Fruit fly (Drosophila melanogaster) whole organism, wandering third instar larva: ENCODE results near the gene nac.

Experiments used
- Abd-B ChIP-seq: fragments of >200 bp; optimal IDR thresholded peaks from 2 replicates; lab custom pipeline; 2017; ENCODE audit warnings: missing biosample characterization, missing genetic modification characterization
- CG32264 ChIP-seq: fragments of 200-800 bp; sonication (Bioruptor generic); optimal IDR thresholded peaks from 2 replicates; lab custom pipeline; 2016; ENCODE audit warnings: missing biosample characterization, missing genetic modification characterization
- CG9705 ChIP-seq: fragments of 200-800 bp; sonication (Bioruptor generic); optimal IDR thresholded peaks from 2 replicates; lab custom pipeline; 2018; ENCODE audit warnings: missing biosample characterization, mild to moderate bottlenecking, missing genetic modification characterization
- CrebA ChIP-seq: fragments of 200-800 bp; sonication (Bioruptor generic); optimal IDR thresholded peaks from 2 replicates; lab custom pipeline; 2016; ENCODE audit warnings: missing biosample characterization, mild to moderate bottlenecking, missing genetic modification characterization, borderline replicate concordance
- Dfd ChIP-seq: fragments of >200 bp; optimal IDR thresholded peaks from 2 replicates; lab custom pipeline; 2017; ENCODE audit warnings: missing biosample characterization, missing genetic modification characterization
- Dif ChIP-seq: fragments of 200-275, 200-300 bp; sonication (Bioruptor generic); optimal IDR thresholded peaks from 2 replicates; lab custom pipeline; 2018; ENCODE audit warnings: missing biosample characterization, missing genetic modification characterization; ENCODE audit not compliant: partially characterized antibody
- GATAd ChIP-seq: sonication (Bioruptor generic); optimal IDR thresholded peaks from 2 replicates; lab custom pipeline; 2016; ENCODE audit warnings: missing biosample characterization, missing genetic modification characterization
- HLH106 ChIP-seq: fragments of 200-800 bp; optimal IDR thresholded peaks from 3 replicates; lab custom pipeline; 2019; ENCODE audit warnings: missing biosample characterization, mild to moderate bottlenecking, missing genetic modification characterization, moderate library complexity
- Hnf4 ChIP-seq: fragments of 200-800 bp; sonication (Bioruptor generic); optimal IDR thresholded peaks from 2 replicates; lab custom pipeline; 2016; ENCODE audit warnings: missing biosample characterization, mild to moderate bottlenecking, missing genetic modification characterization
- Hr78 ChIP-seq: fragments of >200 bp; optimal IDR thresholded peaks from 2 replicates; lab custom pipeline; 2017; ENCODE audit warnings: missing biosample characterization, missing genetic modification characterization
- Hr83 ChIP-seq: fragments of 200-300 bp; sonication (Bioruptor generic); optimal IDR thresholded peaks from 2 replicates; lab custom pipeline; 2016; ENCODE audit warnings: missing biosample characterization, mild to moderate bottlenecking, missing genetic modification characterization, moderate library complexity; ENCODE audit not compliant: poor library complexity, severe bottlenecking
- Jra ChIP-seq: sonication (Bioruptor generic); optimal IDR thresholded peaks from 2 replicates; lab custom pipeline; 2016; ENCODE audit warnings: missing biosample characterization, missing genetic modification characterization
- Mio ChIP-seq: sonication (Bioruptor generic); optimal IDR thresholded peaks from 2 replicates; lab custom pipeline; 2016; ENCODE audit warnings: missing biosample characterization, missing genetic modification characterization
- Myc ChIP-seq: fragments of >200 bp; optimal IDR thresholded peaks from 2 replicates; lab custom pipeline; 2017
- N ChIP-seq: fragments of >200 bp; optimal IDR thresholded peaks from 2 replicates; lab custom pipeline; 2018; ENCODE audit warnings: missing biosample characterization, missing external identifiers, missing genetic modification characterization
- OdsH ChIP-seq: fragments of 200-800 bp; sonication (Bioruptor generic); optimal IDR thresholded peaks from 2 replicates; lab custom pipeline; 2016; ENCODE audit warnings: missing biosample characterization, mild to moderate bottlenecking, missing genetic modification characterization
- Rel ChIP-seq, 2 experiments: fragments of 200-800 bp; sonication (Bioruptor generic) in 1 of 2; optimal IDR thresholded peaks; 2 replicates in 1 of 2; 3 replicates in 1 of 2; lab custom pipeline; 2016 to 2019; ENCODE audit warnings: mild to moderate bottlenecking in 2 of 2, missing biosample characterization in 2 of 2, missing genetic modification characterization in 2 of 2, moderate library complexity in 1 of 2
- Sp1 ChIP-seq: fragments of 200-800 bp; sonication (Bioruptor generic); optimal IDR thresholded peaks from 3 replicates; lab custom pipeline; 2019; ENCODE audit warnings: missing biosample characterization, mild to moderate bottlenecking, missing genetic modification characterization, moderate library complexity
- Vsx2 ChIP-seq: fragments of 200-300, 225-300 bp; sonication (Bioruptor generic); optimal IDR thresholded peaks from 2 replicates; lab custom pipeline; 2018; ENCODE audit warnings: missing biosample characterization, missing genetic modification characterization; ENCODE audit not compliant: partially characterized antibody
- br ChIP-seq: fragments of 200-800 bp; sonication (Bioruptor generic); optimal IDR thresholded peaks from 2 replicates; lab custom pipeline; 2016; ENCODE audit warnings: missing biosample characterization, missing genetic modification characterization
- brk ChIP-seq: fragments of 200-800 bp; sonication (Bioruptor generic); optimal IDR thresholded peaks from 2 replicates; lab custom pipeline; 2016; ENCODE audit warnings: missing biosample characterization, mild to moderate bottlenecking, missing genetic modification characterization
- dl ChIP-seq, 2 experiments: fragments of 175-275, 200-275 bp in 1 of 2; fragments of 200-275 bp in 1 of 2; sonication (Bioruptor generic); optimal IDR thresholded peaks; lab custom pipeline; 2018; ENCODE audit warnings: mild to moderate bottlenecking in 2 of 2, missing biosample characterization in 2 of 2, missing genetic modification characterization in 2 of 2, moderate library complexity in 2 of 2; ENCODE audit not compliant: partially characterized antibody in 2 of 2, insufficient read depth in 1 of 2
- dmrt93B ChIP-seq: fragments of 200-800 bp; sonication (Bioruptor generic); optimal IDR thresholded peaks from 2 replicates; lab custom pipeline; 2018; ENCODE audit warnings: missing biosample characterization, mild to moderate bottlenecking, missing genetic modification characterization
- dsf ChIP-seq: sonication (Bioruptor generic); optimal IDR thresholded peaks from 2 replicates; lab custom pipeline; 2016; ENCODE audit warnings: missing biosample characterization, missing genetic modification characterization, borderline replicate concordance
- ey ChIP-seq: fragments of 200-800 bp; sonication (Bioruptor generic); optimal IDR thresholded peaks from 2 replicates; lab custom pipeline; 2016; ENCODE audit warnings: missing biosample characterization, missing genetic modification characterization
- foxo ChIP-seq, 2 experiments: fragments of 200-800 bp; sonication (Bioruptor generic); optimal IDR thresholded peaks; 2 replicates in 1 of 2; 3 replicates in 1 of 2; lab custom pipeline; 2016 to 2017; ENCODE audit warnings: missing biosample characterization in 2 of 2, missing genetic modification characterization in 2 of 2
- fru ChIP-seq: fragments of 200-800 bp; sonication (Bioruptor generic); optimal IDR thresholded peaks from 3 replicates; lab custom pipeline; 2016; ENCODE audit warnings: missing biosample characterization, mild to moderate bottlenecking, missing genetic modification characterization
- h ChIP-seq: fragments of 200-800 bp; sonication (Bioruptor generic); optimal IDR thresholded peaks from 3 replicates; lab custom pipeline; 2016; ENCODE audit warnings: missing biosample characterization, mild to moderate bottlenecking, missing genetic modification characterization
- jim ChIP-seq: fragments of 175-275, 200-325 bp; sonication (Bioruptor generic); optimal IDR thresholded peaks from 2 replicates; lab custom pipeline; 2016; ENCODE audit warnings: missing biosample characterization, mild to moderate bottlenecking, missing genetic modification characterization
- lola ChIP-seq: fragments of >200 bp; optimal IDR thresholded peaks from 2 replicates; lab custom pipeline; 2017; ENCODE audit warnings: missing biosample characterization, missing genetic modification characterization
- pan ChIP-seq: fragments of >200 bp; optimal IDR thresholded peaks from 2 replicates; lab custom pipeline; 2017
- psq ChIP-seq: fragments of 200-800 bp; sonication (Bioruptor generic); optimal IDR thresholded peaks from 3 replicates; lab custom pipeline; 2017; ENCODE audit warnings: missing biosample characterization, mild to moderate bottlenecking, missing genetic modification characterization, moderate library complexity
- rgr ChIP-seq: fragments of 200-800 bp; sonication (Bioruptor generic); optimal IDR thresholded peaks from 3 replicates; lab custom pipeline; 2016; ENCODE audit warnings: missing biosample characterization, mild to moderate bottlenecking, missing genetic modification characterization
- sage ChIP-seq: fragments of 200-800 bp; sonication (Bioruptor generic); optimal IDR thresholded peaks from 2 replicates; lab custom pipeline; 2016; ENCODE audit warnings: missing biosample characterization, mild to moderate bottlenecking, missing genetic modification characterization
- sv ChIP-seq: fragments of 200-800 bp; sonication (Bioruptor generic); optimal IDR thresholded peaks from 3 replicates; lab custom pipeline; 2016; ENCODE audit warnings: missing biosample characterization, missing genetic modification characterization
- tai ChIP-seq: sonication (Bioruptor generic); optimal IDR thresholded peaks from 2 replicates; lab custom pipeline; 2016; ENCODE audit warnings: missing biosample characterization, missing genetic modification characterization
- usp ChIP-seq: fragments of >200 bp; optimal IDR thresholded peaks from 2 replicates; lab custom pipeline; 2017; ENCODE audit warnings: missing biosample characterization, missing genetic modification characterization
- woc ChIP-seq: sonication (Bioruptor generic); optimal IDR thresholded peaks from 2 replicates; lab custom pipeline; 2016; ENCODE audit warnings: missing biosample characterization, mild to moderate bottlenecking, missing genetic modification characterization

The nac gene

dm6 chr3R:8334471-8334783 is 30.6 kb upstream of the nac start:
- TF ChIP-seq CrebA (GFP tag; lab: Kevin White, UChicago) (no peak), psq (GFP tag; lab: Kevin White, UChicago) (peak; percentile 8), lola (GFP tag; lab: Kevin White, UChicago) (no peak)

dm6 chr3R:8333768-8334470 is 30.1 kb upstream of the nac start, which contains the start of gene Poxm:
Gene Poxm, minus strand, starts transcription at chr3R:8333792.
- TF ChIP-seq N (peak; percentile 44), brk (GFP tag; lab: Kevin White, UChicago) (no peak), CrebA (GFP tag; lab: Kevin White, UChicago) (no peak), Dif (GFP tag; lab: Kevin White, UChicago) (peak; percentile 78), Hr83 (GFP tag; lab: Kevin White, UChicago) (peak; percentile 19), dsf (GFP tag; lab: Kevin White, UChicago) (peak; percentile 46), psq (GFP tag; lab: Kevin White, UChicago) (peak; percentile 89), lola (GFP tag; lab: Kevin White, UChicago) (no peak), dl (GFP tag; optimal IDR thresholded peaks at IDR 0.05; lab: Kevin White, UChicago; ENCODE audit: insufficient read depth in 1 of 2, partially characterized antibody in 2 of 2) (peak; percentile 45 to 52), CG9705 (peak; percentile 87), br (GFP tag; lab: Kevin White, UChicago) (peak; percentile 62), CG32264 (GFP tag; lab: Kevin White, UChicago) (peak; percentile 1), sv (peak; percentile 83), Sp1 (peak; percentile 94), Hr78 (GFP tag; lab: Kevin White, UChicago) (no peak), OdsH (GFP tag; lab: Kevin White, UChicago) (peak; percentile 85), pan (lab: Kevin White, UChicago) (no peak), sage (GFP tag; lab: Kevin White, UChicago) (peak; percentile 69), Vsx2 (GFP tag; lab: Kevin White, UChicago) (no peak), Hnf4 (GFP tag; lab: Kevin White, UChicago) (peak; percentile 49), usp (GFP tag; lab: Kevin White, UChicago) (no peak), h (GFP tag; lab: Kevin White, UChicago) (peak; percentile 90), HLH106 (peak; percentile 95), Abd-B (GFP tag; lab: Kevin White, UChicago) (no peak), rgr (GFP tag; lab: Kevin White, UChicago) (peak; percentile 81), jim (GFP tag; lab: Kevin White, UChicago) (no peak), dmrt93B (peak; percentile 97), Dfd (GFP tag; lab: Kevin White, UChicago) (peak; percentile 83), woc (no peak), Jra (GFP tag; lab: Kevin White, UChicago) (peak; percentile 26), foxo (GFP tag; optimal IDR thresholded peaks at IDR 0.05; lab: Kevin White, UChicago) (peak in 1 of 2 experiments; percentile 93), Myc (lab: Kevin White, UChicago) (no peak), fru (GFP tag; lab: Kevin White, UChicago) (peak; percentile 90), tai (no peak), Rel (GFP tag; optimal IDR thresholded peaks at IDR 0.05; lab: Kevin White, UChicago) (no peak), Rel (tag; optimal IDR thresholded peaks at IDR 0.05; lab: Kevin White, UChicago) (peak; percentile 54), GATAd (GFP tag; lab: Kevin White, UChicago) (no peak), ey (GFP tag; lab: Kevin White, UChicago) (peak; percentile 79), Mio (GFP tag; lab: Kevin White, UChicago) (peak; percentile 17)
- TF ChIP-seq, all 38 proteins: peak for 25
